Worm (Caenorhabditis elegans) whole organism, early embryonic: Measurements from ENCODE around the gene B0507.7.

Experiments
- B0310.2 ChIP-seq: sonication (generic microtip); optimal IDR thresholded peaks from 2 replicates; lab custom pipeline; 2016; ENCODE audit warnings: mild to moderate bottlenecking, missing genetic modification characterization, missing compliant biosample characterization
- F13C5.2 ChIP-seq: sonication (generic microtip); optimal IDR thresholded peaks from 2 replicates; lab custom pipeline; 2017; ENCODE audit warnings: mild to moderate bottlenecking, missing genetic modification characterization, inconsistent platforms, missing compliant biosample characterization
- aly-1 ChIP-seq: sonication (generic microtip); optimal IDR thresholded peaks from 2 replicates; lab custom pipeline; 2016; ENCODE audit warnings: missing genetic modification characterization, missing compliant biosample characterization
- ama-1 ChIP-seq: fragments of 150-350 bp; optimal IDR thresholded peaks from 2 replicates; lab custom pipeline; 2014
- ceh-13 ChIP-seq: fragments of 200-800 bp; sonication (Bioruptor generic); optimal IDR thresholded peaks from 2 replicates; lab custom pipeline; 2018; ENCODE audit warnings: mild to moderate bottlenecking, missing genetic modification characterization, missing compliant biosample characterization
- ceh-36 ChIP-seq: sonication (generic microtip); optimal IDR thresholded peaks from 2 replicates; lab custom pipeline; 2016; ENCODE audit warnings: missing genetic modification characterization, inconsistent platforms, missing compliant biosample characterization
- ets-7 ChIP-seq: sonication (generic microtip); optimal IDR thresholded peaks from 2 replicates; lab custom pipeline; 2016; ENCODE audit warnings: missing genotype, missing genetic modification characterization, missing compliant biosample characterization
- flt-1 ChIP-seq: fragments of 200-800 bp; sonication (Bioruptor generic); IDR thresholded peaks from 2 replicates; pipeline ENCODE4 v1.3.6; 2022; ENCODE audit warnings: missing genetic modification characterization, missing compliant biosample characterization
- hmbx-1 ChIP-seq: sonication (generic microtip); optimal IDR thresholded peaks from 2 replicates; lab custom pipeline; 2016; ENCODE audit warnings: mild to moderate bottlenecking, missing genetic modification characterization, missing compliant biosample characterization
- hmg-4 ChIP-seq: fragments of 200-800 bp; sonication (Bioruptor generic); optimal IDR thresholded peaks from 2 replicates; lab custom pipeline; 2018; ENCODE audit warnings: mild to moderate bottlenecking, missing genetic modification characterization, missing compliant biosample characterization
- hnd-1 ChIP-seq: sonication (generic microtip); optimal IDR thresholded peaks from 2 replicates; lab custom pipeline; 2016; ENCODE audit warnings: missing genetic modification characterization, missing compliant biosample characterization
- pes-1 ChIP-seq: fragments of 200-800 bp; sonication (Bioruptor generic); IDR thresholded peaks from 2 replicates; pipeline ENCODE4 v1.3.6; 2022; ENCODE audit warnings: missing genetic modification reagents, missing genetic modification characterization, missing compliant biosample characterization
- scrt-1 ChIP-seq: fragments of 200-800 bp; sonication (Bioruptor generic); IDR thresholded peaks from 2 replicates; pipeline ENCODE4 v1.3.6; 2022; ENCODE audit warnings: missing genetic modification characterization, missing compliant biosample characterization
- sea-1 ChIP-seq: fragments of 200-800 bp; sonication (Bioruptor generic); conservative IDR thresholded peaks from 2 replicates; pipeline ENCODE4 v1.3.6; 2022; ENCODE audit warnings: missing genetic modification characterization, missing compliant biosample characterization
- tbx-11 ChIP-seq: fragments of 200-800 bp; sonication (Bioruptor generic); IDR thresholded peaks from 2 replicates; pipeline ENCODE4 v1.3.6; 2022; ENCODE audit warnings: missing genetic modification characterization, missing compliant biosample characterization
- tbx-37 ChIP-seq: fragments of 200-800 bp; sonication (Bioruptor generic); conservative IDR thresholded peaks from 2 replicates; pipeline ENCODE4 v1.3.6; 2022; ENCODE audit warnings: missing genetic modification reagents, missing genetic modification characterization, missing compliant biosample characterization
- tra-4 ChIP-seq: sonication (generic microtip); optimal IDR thresholded peaks from 2 replicates; lab custom pipeline; 2017; ENCODE audit warnings: missing genetic modification characterization, missing compliant biosample characterization

B0507.7 gene

ce11 chrV:8762861-8763260 lies 4.3 kb upstream of the B0507.7 start, which contains the start of gene B0507.8:
TSS of gene B0507.8 (minus strand) at chrV:8762961.
- TF ChIP-seq aly-1 (tag; lab: Kevin White, UChicago) (no peak), tbx-37 (GFP tag; lab: Robert Waterston, UW) (no peak), flt-1 (GFP tag; lab: Robert Waterston, UW) (no peak), sea-1 (GFP tag; lab: Robert Waterston, UW) (no peak), ceh-36 (tag; lab: Kevin White, UChicago) (no peak), hnd-1 (tag; lab: Kevin White, UChicago) (no peak)

DNA sequence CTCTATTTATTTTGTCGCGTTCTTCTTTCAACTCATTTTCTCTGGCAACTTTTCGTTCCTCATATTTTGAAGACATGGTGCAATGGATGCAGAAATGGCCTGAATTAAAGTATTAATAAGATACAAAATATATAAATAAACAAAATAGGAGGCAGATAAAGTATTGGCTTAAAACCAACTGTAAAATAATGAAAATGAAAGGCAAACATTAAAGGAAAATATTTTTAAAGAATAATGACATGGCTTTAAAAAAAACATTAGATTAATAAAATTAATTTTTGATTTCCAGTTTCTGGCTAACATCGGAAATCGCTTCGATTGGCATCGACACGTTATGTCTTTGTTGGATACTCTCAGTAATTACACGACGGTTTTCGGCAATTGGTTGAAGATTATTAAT lies 1.9 kb upstream of the B0507.7 start, which contains the start of gene ddn-1:
ddn-1 (minus strand) TSS at position 101 of the 400 bp plus-strand sequence.
- TF ChIP-seq sea-1 (GFP tag; lab: Robert Waterston, UW) (no peak), tbx-37 (GFP tag; lab: Robert Waterston, UW) (no peak), hmg-4 (GFP tag; lab: Kevin White, UChicago) (no peak), pes-1 (GFP tag; lab: Robert Waterston, UW) (no peak)

ce11 chrV:8754670-8755069 lies 3.8 kb downstream of the B0507.7 start, which contains the start of gene B0507.4:
TSS of gene B0507.4 (plus strand) at chrV:8754970.
- no peak for TF ChIP-seq hmg-4 (GFP tag; lab: Kevin White, UChicago)
- no peak for TF ChIP-seq hmbx-1 (tag; lab: Kevin White, UChicago)
- TF ChIP-seq scrt-1, result no peak
- TF ChIP-seq sea-1 (GFP tag; lab: Robert Waterston, UW), result no peak
- TF ChIP-seq ama-1 (lab: Kevin White, UChicago), result no peak
- TF ChIP-seq ceh-13, result no peak
- no peak for TF ChIP-seq hnd-1 (tag; lab: Kevin White, UChicago)
- TF ChIP-seq ceh-36 (tag; lab: Kevin White, UChicago), result no peak
- no peak for TF ChIP-seq tra-4 (tag; lab: Kevin White, UChicago)

- TF ChIP-seq F13C5.2 (tag; lab: Kevin White, UChicago) (no peak), ets-7 (no peak), sea-1 (GFP tag; lab: Robert Waterston, UW) (no peak), hmg-4 (GFP tag; lab: Kevin White, UChicago) (no peak), ceh-13 (no peak), aly-1 (tag; lab: Kevin White, UChicago) (no peak), ama-1 (lab: Kevin White, UChicago) (no peak), ceh-36 (tag; lab: Kevin White, UChicago) (no peak), tbx-11 (GFP tag; lab: Robert Waterston, UW) (no peak), pes-1 (GFP tag; lab: Robert Waterston, UW) (no peak), B0310.2 (tag; lab: Kevin White, UChicago) (no peak), tbx-37 (GFP tag; lab: Robert Waterston, UW) (no peak), tra-4 (tag; lab: Kevin White, UChicago) (no peak)
Observed at ce11 chrV:8753395-8753794, 5.1 kb downstream of the B0507.7 start, which contains the start of gene B0507.5. TSS of gene B0507.5 (plus strand) at chrV:8753695.

- no peak for TF ChIP-seq B0310.2 (tag; lab: Kevin White, UChicago)
- no peak for TF ChIP-seq ceh-36 (tag; lab: Kevin White, UChicago)
- TF ChIP-seq aly-1 (tag; lab: Kevin White, UChicago), result no peak
- no peak for TF ChIP-seq hmbx-1 (tag; lab: Kevin White, UChicago)
- TF ChIP-seq tra-4 (tag; lab: Kevin White, UChicago), result no peak
- no peak for TF ChIP-seq F13C5.2 (tag; lab: Kevin White, UChicago)
- no peak for TF ChIP-seq hnd-1 (tag; lab: Kevin White, UChicago)
- no peak for TF ChIP-seq ama-1 (lab: Kevin White, UChicago)
- TF ChIP-seq scrt-1, result no peak
Observed at ce11 chrV:8745858-8746257, 12.7 kb downstream of the B0507.7 start, which contains the start of gene B0507.6. TSS of gene B0507.6 (plus strand) at chrV:8746158.

ce11 chrV:8739136-8739535 lies 19.4 kb downstream of the B0507.7 start, which contains the start of gene ZC196.2:
TSS of gene ZC196.2 (plus strand) at chrV:8739436.
- no peak for TF ChIP-seq ama-1 (lab: Kevin White, UChicago)
- TF ChIP-seq tbx-11 (GFP tag; lab: Robert Waterston, UW), result no peak
- no peak for TF ChIP-seq ets-7

DNA sequence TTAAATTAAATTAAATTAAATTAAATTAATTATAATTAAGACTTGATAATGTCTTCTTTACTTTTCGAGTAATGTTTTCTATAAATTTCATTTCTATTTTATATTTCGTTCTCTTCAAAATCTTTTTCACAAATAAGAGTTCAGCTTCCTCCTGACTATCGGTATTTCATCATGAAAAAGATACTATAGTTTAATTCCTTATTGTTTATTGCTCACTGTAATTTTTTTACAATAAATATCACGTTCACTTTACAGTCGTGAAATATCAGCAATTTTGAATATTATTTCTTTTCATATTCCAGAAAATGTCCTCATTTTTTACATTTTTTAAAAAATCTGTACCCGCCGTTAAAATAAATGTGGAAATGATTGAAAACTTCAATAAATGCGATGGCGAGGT lies 22.1 kb downstream of the B0507.7 start, which contains the start of gene ZC196.3:
ZC196.3 (plus strand) TSS at position 301 of the 400 bp plus-strand sequence.
- TF ChIP-seq pes-1 (GFP tag; lab: Robert Waterston, UW) (no peak), hmbx-1 (tag; lab: Kevin White, UChicago) (no peak), sea-1 (GFP tag; lab: Robert Waterston, UW) (no peak), tbx-37 (GFP tag; lab: Robert Waterston, UW) (no peak), ama-1 (lab: Kevin White, UChicago) (no peak), ceh-36 (tag; lab: Kevin White, UChicago) (no peak), B0310.2 (tag; lab: Kevin White, UChicago) (no peak), tra-4 (tag; lab: Kevin White, UChicago) (no peak), F13C5.2 (tag; lab: Kevin White, UChicago) (no peak), aly-1 (tag; lab: Kevin White, UChicago) (no peak), hnd-1 (tag; lab: Kevin White, UChicago) (no peak), flt-1 (GFP tag; lab: Robert Waterston, UW) (no peak), ceh-13 (no peak), ets-7 (no peak)

DNA sequence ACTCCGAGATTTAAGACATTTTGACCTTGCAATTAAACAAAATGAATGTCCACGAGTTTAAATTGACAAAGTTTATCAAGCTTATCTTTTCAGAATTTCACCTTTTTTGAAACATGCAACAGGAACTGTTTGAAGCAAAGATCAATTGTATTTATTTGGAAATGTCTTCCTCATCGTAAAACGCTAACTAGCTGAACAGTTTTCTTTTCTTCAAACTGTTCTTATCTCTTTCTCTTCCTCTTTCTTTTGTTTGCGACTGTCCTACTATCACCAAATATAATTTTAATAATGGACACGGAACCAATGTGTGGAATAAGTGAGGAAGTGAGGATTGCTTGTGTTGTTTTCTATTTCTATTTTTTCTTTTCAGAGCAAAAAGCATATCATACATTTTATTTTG lies 25.6 kb downstream of the B0507.7 start, which contains the start of gene ZC196.4:
ZC196.4 (plus strand) TSS at position 173 of the 400 bp plus-strand sequence.
- TF ChIP-seq hnd-1 (tag; lab: Kevin White, UChicago) (no peak), tbx-37 (GFP tag; lab: Robert Waterston, UW) (no peak)
